Worm (Caenorhabditis elegans) whole organism, midembryonic: ENCODE measurements around the gene srw-77.

Experiments
- T22C8.4 ChIP-seq: fragments of 200-800 bp; sonication (Bioruptor generic); IDR thresholded peaks from 2 replicates; pipeline ENCODE4 v1.3.6; 2022; ENCODE audit warnings: missing genetic modification characterization, missing compliant biosample characterization
- flt-1 ChIP-seq: fragments of 200-800 bp; sonication (Bioruptor generic); IDR thresholded peaks from 2 replicates; pipeline ENCODE4 v1.3.6; 2022; ENCODE audit warnings: missing genetic modification characterization, missing compliant biosample characterization
- klf-2 ChIP-seq: fragments of 200-800 bp; sonication (Bioruptor generic); conservative IDR thresholded peaks from 2 replicates; pipeline ENCODE4 v1.3.6; 2022; ENCODE audit warnings: missing genetic modification reagents, missing genetic modification characterization, missing compliant biosample characterization
- med-1 ChIP-seq: sonication (generic microtip); optimal IDR thresholded peaks from 2 replicates; lab custom pipeline; 2017; ENCODE audit warnings: missing genetic modification characterization, mild to moderate bottlenecking, missing compliant biosample characterization, antibody characterized with exemption, missing genetic modification reagents; ENCODE audit not compliant: insufficient read depth
- ref-1 ChIP-seq: fragments of 200-800 bp; sonication (Bioruptor generic); conservative IDR thresholded peaks from 2 replicates; pipeline ENCODE4 v1.3.6; 2022; ENCODE audit warnings: missing genetic modification reagents, missing genetic modification characterization, missing compliant biosample characterization
- tab-1 ChIP-seq: fragments of 200-800 bp; sonication (Bioruptor generic); IDR thresholded peaks from 2 replicates; pipeline ENCODE4 v1.3.6; 2022; ENCODE audit warnings: missing genetic modification characterization, missing compliant biosample characterization
- ztf-23 ChIP-seq: fragments of 200-800 bp; sonication (Bioruptor generic); IDR thresholded peaks from 2 replicates; pipeline ENCODE4 v1.3.6; 2022; ENCODE audit warnings: missing genetic modification reagents, missing genetic modification characterization, missing compliant biosample characterization

DNA sequence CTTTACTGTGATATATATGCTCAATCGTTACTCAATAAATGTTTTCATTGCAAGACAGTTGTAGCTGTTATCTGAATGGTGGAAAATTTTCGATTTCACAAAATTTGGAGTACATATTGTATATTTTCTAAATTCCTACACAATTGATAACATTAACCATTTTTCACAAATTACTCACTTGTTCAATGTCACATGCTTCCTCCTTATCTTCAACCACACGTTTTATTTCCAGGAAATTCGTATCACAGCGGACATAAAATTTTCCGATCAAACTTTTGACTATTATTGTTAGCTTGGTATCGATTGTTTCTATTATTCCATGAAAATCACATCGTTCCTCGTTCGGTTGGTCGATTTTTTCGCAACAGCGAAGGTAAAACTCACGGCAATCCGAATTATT lies 35.0 kb downstream of the srw-77 start:
- TF ChIP-seq ref-1 (GFP tag; lab: Robert Waterston, UW), result no peak
- no peak for TF ChIP-seq ztf-23 (GFP tag; lab: Robert Waterston, UW)
- no peak for TF ChIP-seq tab-1
- TF ChIP-seq klf-2 (GFP tag; lab: Robert Waterston, UW), result no peak
- TF ChIP-seq med-1, result no peak
- no peak for TF ChIP-seq T22C8.4
- TF ChIP-seq flt-1 (GFP tag; lab: Robert Waterston, UW), result no peak
